Fruit fly (Drosophila melanogaster) whole organism, embryonic: ENCODE data around the gene Ldaf1.

Experiments
- CG10959 ChIP-seq: fragments of 200-800 bp; sonication (Bioruptor generic); IDR thresholded peaks from 2 replicates; pipeline ENCODE4 v1.3.6; 2022; ENCODE audit warnings: missing biosample characterization, missing genetic modification characterization
- CG11093 ChIP-seq: fragments of 200-800 bp; sonication (Bioruptor generic); IDR thresholded peaks from 3 replicates; pipeline ENCODE4 v1.3.6; 2022; ENCODE audit warnings: missing biosample characterization, missing genetic modification characterization
- CG11723 ChIP-seq: fragments of 200-800 bp; sonication (Bioruptor generic); optimal IDR thresholded peaks from 2 replicates; lab custom pipeline; 2017; ENCODE audit warnings: missing biosample characterization, mild to moderate bottlenecking, missing genetic modification characterization
- CG12155 ChIP-seq: fragments of 200-800 bp; sonication (Bioruptor generic); optimal IDR thresholded peaks from 3 replicates; lab custom pipeline; 2016; ENCODE audit warnings: missing biosample characterization, missing genetic modification characterization
- CG1233 ChIP-seq: fragments of 200-800 bp; sonication (Bioruptor generic); optimal IDR thresholded peaks from 4 replicates; lab custom pipeline; 2018; ENCODE audit warnings: missing biosample characterization, mild to moderate bottlenecking, missing genetic modification characterization
- CG12659 ChIP-seq: fragments of 200-800 bp; sonication (Bioruptor generic); optimal IDR thresholded peaks from 3 replicates; lab custom pipeline; 2017; ENCODE audit warnings: mild to moderate bottlenecking, missing biosample characterization, missing genetic modification reagents, missing genetic modification characterization
- CG14441 ChIP-seq: fragments of 200-800 bp; sonication (Bioruptor generic); IDR thresholded peaks from 2 replicates; pipeline ENCODE4 v1.3.6; 2022; ENCODE audit warnings: missing biosample characterization, missing genetic modification characterization
- CG15011 ChIP-seq: fragments of 200-800 bp; sonication (Bioruptor generic); optimal IDR thresholded peaks from 3 replicates; lab custom pipeline; 2018; ENCODE audit warnings: missing biosample characterization, mild to moderate bottlenecking, missing genetic modification characterization
- CG17186 ChIP-seq: fragments of 200-800 bp; sonication (Bioruptor generic); optimal IDR thresholded peaks from 3 replicates; lab custom pipeline; 2017; ENCODE audit warnings: missing biosample characterization, missing genetic modification reagents, missing genetic modification characterization
- CG17361 ChIP-seq: fragments of 200-800 bp; sonication (Bioruptor generic); IDR thresholded peaks from 3 replicates; pipeline ENCODE4 v1.3.6; 2022; ENCODE audit warnings: missing biosample characterization, missing genetic modification characterization
- CG3281 ChIP-seq: fragments of 200-800 bp; sonication (Bioruptor generic); optimal IDR thresholded peaks from 3 replicates; lab custom pipeline; 2017; ENCODE audit warnings: missing biosample characterization, mild to moderate bottlenecking, missing genetic modification characterization
- CG3838 ChIP-seq: fragments of 200-800 bp; sonication (Bioruptor generic); optimal IDR thresholded peaks from 3 replicates; lab custom pipeline; 2016; ENCODE audit warnings: missing biosample characterization, missing genetic modification characterization
- CG42726 ChIP-seq: fragments of 200-800 bp; sonication (Bioruptor generic); IDR thresholded peaks from 2 replicates; pipeline ENCODE4 v1.3.6; 2022; ENCODE audit warnings: missing biosample characterization, missing genetic modification characterization; ENCODE audit not compliant: partially characterized antibody
- CG7271 ChIP-seq: fragments of 200-800 bp; sonication (Bioruptor generic); optimal IDR thresholded peaks from 2 replicates; lab custom pipeline; 2018; ENCODE audit warnings: missing biosample characterization, mild to moderate bottlenecking, missing genetic modification characterization, moderate library complexity
- CG7556 ChIP-seq: fragments of 200-800 bp; sonication (Bioruptor generic); optimal IDR thresholded peaks from 2 replicates; lab custom pipeline; 2017; ENCODE audit warnings: missing biosample characterization, mild to moderate bottlenecking, missing genetic modification characterization
- CkIIα-i1 ChIP-seq: fragments of 200-800 bp; sonication (Bioruptor generic); IDR thresholded peaks from 2 replicates; pipeline ENCODE4 v1.3.6; 2022; ENCODE audit warnings: missing biosample characterization, missing genetic modification characterization
- D ChIP-seq, 2 experiments: fragments of 200-800 bp in 1 of 2; fragments of >200 bp in 1 of 2; sonication (Bioruptor generic) in 1 of 2; optimal IDR thresholded peaks; 2 replicates in 1 of 2; 3 replicates in 1 of 2; lab custom pipeline; 2017; ENCODE audit warnings: mild to moderate bottlenecking in 1 of 2, missing biosample characterization in 1 of 2, missing genetic modification characterization in 1 of 2, missing genetic modification reagents in 1 of 2
- Fer3 ChIP-seq: fragments of 200-800 bp; sonication (Bioruptor generic); optimal IDR thresholded peaks from 2 replicates; lab custom pipeline; 2018; ENCODE audit warnings: missing biosample characterization, mild to moderate bottlenecking, missing genetic modification characterization, moderate library complexity
- GATAe ChIP-seq: fragments of 200-800 bp; sonication (Bioruptor generic); conservative IDR thresholded peaks from 2 replicates; pipeline ENCODE4 v1.3.6; 2022; ENCODE audit warnings: missing biosample characterization, missing genetic modification characterization
- H15 ChIP-seq: fragments of 200-800 bp; sonication (Bioruptor generic); IDR thresholded peaks from 3 replicates; pipeline ENCODE4 v1.3.6; 2022; ENCODE audit warnings: missing biosample characterization, missing genetic modification characterization
- HLH3B ChIP-seq: fragments of 200-800 bp; sonication (Bioruptor generic); IDR thresholded peaks from 2 replicates; pipeline ENCODE4 v1.3.6; 2022; ENCODE audit warnings: missing biosample characterization, missing genetic modification characterization
- HLHmδ ChIP-seq: fragments of 200-800 bp; sonication (Bioruptor generic); optimal IDR thresholded peaks from 2 replicates; lab custom pipeline; 2018; ENCODE audit warnings: missing biosample characterization, mild to moderate bottlenecking, missing genetic modification characterization, moderate library complexity
- HmgD ChIP-seq: fragments of 200-800 bp; sonication (Bioruptor generic); optimal IDR thresholded peaks from 3 replicates; lab custom pipeline; 2016; ENCODE audit warnings: missing biosample characterization, missing genetic modification characterization
- Jarid2 ChIP-seq: fragments of 200-800 bp; sonication (Bioruptor generic); optimal IDR thresholded peaks from 3 replicates; lab custom pipeline; 2017; ENCODE audit warnings: mild to moderate bottlenecking, missing biosample characterization, missing genetic modification reagents, missing genetic modification characterization
- Myb ChIP-seq: fragments of 200-800 bp; sonication (Bioruptor generic); optimal IDR thresholded peaks from 2 replicates; lab custom pipeline; 2016; ENCODE audit warnings: missing biosample characterization, missing genetic modification characterization
- NC2β ChIP-seq: fragments of 200-800 bp; sonication (Bioruptor generic); optimal IDR thresholded peaks from 2 replicates; lab custom pipeline; 2016; ENCODE audit warnings: missing biosample characterization, missing genetic modification characterization
- Neu2 ChIP-seq: fragments of 200-800 bp; sonication (Bioruptor generic); optimal IDR thresholded peaks from 3 replicates; lab custom pipeline; 2016; ENCODE audit warnings: missing biosample characterization, missing genetic modification characterization, borderline replicate concordance
- Nf-YC ChIP-seq: fragments of 200-800 bp; optimal IDR thresholded peaks from 3 replicates; lab custom pipeline; 2019; ENCODE audit warnings: missing biosample characterization, mild to moderate bottlenecking, missing genetic modification characterization, moderate library complexity
- Oli ChIP-seq: fragments of 200-800 bp; sonication (Bioruptor generic); optimal IDR thresholded peaks from 2 replicates; lab custom pipeline; 2018; ENCODE audit warnings: missing biosample characterization, mild to moderate bottlenecking, missing genetic modification characterization, moderate library complexity
- Six4 ChIP-seq: fragments of 200-800 bp; sonication (Bioruptor generic); optimal IDR thresholded peaks from 2 replicates; lab custom pipeline; 2016; ENCODE audit warnings: missing biosample characterization, missing genetic modification characterization
- Sox100B ChIP-seq: fragments of 200-800 bp; sonication (Bioruptor generic); optimal IDR thresholded peaks from 3 replicates; lab custom pipeline; 2018; ENCODE audit warnings: missing biosample characterization, mild to moderate bottlenecking, missing genetic modification characterization
- Taf1 ChIP-seq: fragments of 200-800 bp; sonication (Bioruptor generic); IDR thresholded peaks from 2 replicates; pipeline ENCODE4 v1.3.6; 2022; ENCODE audit warnings: missing biosample characterization, missing genetic modification characterization
- ara ChIP-seq: fragments of 200-800 bp; sonication (Bioruptor generic); IDR thresholded peaks from 2 replicates; pipeline ENCODE4 v1.3.6; 2022; ENCODE audit warnings: missing biosample characterization, missing genetic modification characterization
- bbx ChIP-seq: fragments of 200-800 bp; sonication (Bioruptor generic); IDR thresholded peaks from 2 replicates; pipeline ENCODE4 v1.3.6; 2022; ENCODE audit warnings: missing biosample characterization, missing genetic modification characterization; ENCODE audit not compliant: partially characterized antibody
- bcd ChIP-seq: fragments of 200-800 bp; sonication (Bioruptor generic); optimal IDR thresholded peaks from 2 replicates; lab custom pipeline; 2017; ENCODE audit warnings: missing biosample characterization, mild to moderate bottlenecking, missing genetic modification characterization
- ci ChIP-seq: fragments of 200-800 bp; sonication (Bioruptor generic); IDR thresholded peaks from 3 replicates; pipeline ENCODE4 v1.3.6; 2022; ENCODE audit warnings: missing biosample characterization, missing genetic modification characterization
- da ChIP-seq: fragments of 200-800 bp; sonication (Bioruptor generic); optimal IDR thresholded peaks from 2 replicates; lab custom pipeline; 2016; ENCODE audit warnings: missing biosample characterization, missing genetic modification characterization
- hb ChIP-seq: fragments of 200-800 bp; sonication (Bioruptor generic); IDR thresholded peaks from 3 replicates; pipeline ENCODE4 v1.3.6; 2022; ENCODE audit warnings: missing biosample characterization, missing genetic modification characterization; ENCODE audit not compliant: partially characterized antibody
- ind ChIP-seq: fragments of 200-800 bp; sonication (Bioruptor generic); optimal IDR thresholded peaks from 3 replicates; lab custom pipeline; 2016; ENCODE audit warnings: missing biosample characterization, missing genetic modification characterization
- mld ChIP-seq: fragments of 200-800 bp; sonication (Bioruptor generic); IDR thresholded peaks from 3 replicates; pipeline ENCODE4 v1.3.6; 2022; ENCODE audit warnings: missing biosample characterization, missing genetic modification characterization; ENCODE audit not compliant: partially characterized antibody
- nom ChIP-seq: fragments of 200-800 bp; sonication (Bioruptor generic); optimal IDR thresholded peaks from 2 replicates; lab custom pipeline; 2017; ENCODE audit warnings: missing biosample characterization, missing genetic modification characterization, mild to moderate bottlenecking, moderate library complexity, missing genetic modification reagents
- onecut ChIP-seq: fragments of 200-800 bp; sonication (Bioruptor generic); IDR thresholded peaks from 2 replicates; pipeline ENCODE4 v1.3.6; 2022; ENCODE audit warnings: missing biosample characterization, missing genetic modification characterization
- ranshi ChIP-seq: fragments of 200-800 bp; sonication (Bioruptor generic); IDR thresholded peaks from 2 replicates; pipeline ENCODE4 v1.3.6; 2022; ENCODE audit warnings: missing biosample characterization, missing genetic modification characterization
- scrt ChIP-seq: fragments of 200-800 bp; sonication (Bioruptor generic); optimal IDR thresholded peaks from 2 replicates; lab custom pipeline; 2018; ENCODE audit warnings: missing biosample characterization, mild to moderate bottlenecking, missing genetic modification characterization, moderate library complexity
- seq ChIP-seq: fragments of 200-800 bp; sonication (Bioruptor generic); IDR thresholded peaks from 2 replicates; pipeline ENCODE4 v1.3.6; 2022; ENCODE audit warnings: missing biosample characterization, missing genetic modification characterization
- sna ChIP-seq: fragments of 200-800 bp; sonication (Bioruptor generic); IDR thresholded peaks from 2 replicates; pipeline ENCODE4 v1.3.6; 2022; ENCODE audit warnings: missing biosample characterization, missing genetic modification characterization; ENCODE audit not compliant: partially characterized antibody
- wdn ChIP-seq: fragments of 200-800 bp; sonication (Bioruptor generic); IDR thresholded peaks from 2 replicates; pipeline ENCODE4 v1.3.6; 2022; ENCODE audit warnings: missing biosample characterization, missing genetic modification characterization
- wor ChIP-seq: fragments of 200-800 bp; sonication (Bioruptor generic); IDR thresholded peaks from 2 replicates; pipeline ENCODE4 v1.3.6; 2022; ENCODE audit warnings: missing biosample characterization, missing genetic modification characterization
- zfh1 ChIP-seq: fragments of 200-800 bp; sonication (Bioruptor generic); IDR thresholded peaks from 3 replicates; pipeline ENCODE4 v1.3.6; 2022; ENCODE audit warnings: missing biosample characterization, missing genetic modification characterization

The Ldaf1 gene

dm6 chrX:1948508-1949065 lies 46.9 kb upstream of the Ldaf1 start (continued):
- TF ChIP-seq sna (GFP tag; lab: Robert Waterston, UW) (no peak), Taf1 (GFP tag; lab: Robert Waterston, UW) (peak; percentile 22; the same call in 1 of the 2 replicates), CG7271 (tag; lab: Kevin White, UChicago) (no peak), ara (0 out of 2 replicates have a peak, but pooled peaks have one; percentile 26), CG12155 (GFP tag; lab: Kevin White, UChicago) (peak; percentile 59), HLH3B (GFP tag; lab: Robert Waterston, UW) (no peak), onecut (GFP tag; lab: Robert Waterston, UW) (no peak), ind (GFP tag; lab: Kevin White, UChicago) (peak; percentile 36), CG17361 (peak; percentile 10; the same call in 1 of the 3 replicates), CkIIα-i1 (GFP tag; lab: Robert Waterston, UW) (no peak), wdn (peak; percentile 67), CG3838 (GFP tag; lab: Kevin White, UChicago) (no peak), CG15011 (GFP tag; lab: Kevin White, UChicago) (peak; percentile 42), CG3281 (peak; percentile 84), CG7556 (GFP tag; lab: Kevin White, UChicago) (peak; percentile 27), CG12659 (GFP tag; lab: Kevin White, UChicago) (peak; percentile 41), HmgD (GFP tag; lab: Kevin White, UChicago) (no peak), Sox100B (no peak), Oli (tag; lab: Kevin White, UChicago) (peak; percentile 42), ci (GFP tag; lab: Robert Waterston, UW) (no peak; the same call in 2 of the 3 replicates), wor (GFP tag; lab: Robert Waterston, UW) (no peak), CG42726 (GFP tag; lab: Robert Waterston, UW) (no peak), zfh1 (GFP tag; lab: Robert Waterston, UW) (peak; percentile 47; the same call in 1 of the 3 replicates), hb (no peak), H15 (no peak), bbx (GFP tag; lab: Robert Waterston, UW) (no peak), CG10959 (GFP tag; lab: Robert Waterston, UW) (no peak), GATAe (no peak), Nf-YC (no peak), seq (GFP tag; lab: Robert Waterston, UW) (no peak), Jarid2 (GFP tag; lab: Kevin White, UChicago) (no peak), Myb (peak; percentile 50), D (optimal IDR thresholded peaks at IDR 0.05; lab: Kevin White, UChicago) (no peak), D (GFP tag; optimal IDR thresholded peaks at IDR 0.05; lab: Kevin White, UChicago) (no peak), bcd (peak; percentile 64), Neu2 (GFP tag; lab: Kevin White, UChicago) (no peak), NC2β (no peak), ranshi (peak; percentile 66; the same call in 1 of the 2 replicates), Fer3 (tag; lab: Kevin White, UChicago) (peak; percentile 59), CG1233 (peak; percentile 36), CG11093 (GFP tag; lab: Robert Waterston, UW) (no peak), mld (GFP tag; lab: Robert Waterston, UW) (no peak), nom (GFP tag; lab: Kevin White, UChicago) (peak; percentile 77), CG11723 (GFP tag; lab: Kevin White, UChicago) (no peak), Six4 (no peak), da (GFP tag; lab: Kevin White, UChicago) (no peak), scrt (peak; percentile 55), CG14441 (GFP tag; lab: Robert Waterston, UW) (0 out of 2 replicates have a peak, but pooled peaks have one; percentile 17), HLHmδ (no peak), CG17186 (GFP tag; lab: Kevin White, UChicago) (no peak)
